Worm (Caenorhabditis elegans) whole organism, L4/young adult: ENCODE data around the gene F54B8.1.

Experiments used
- W03F9.2 ChIP-seq: fragments of 150-350 bp; optimal IDR thresholded peaks from 2 replicates; lab custom pipeline; 2014; ENCODE audit warnings: missing biosample characterization, missing genetic modification characterization
- dao-5 ChIP-seq: sonication (generic microtip); optimal IDR thresholded peaks from 2 replicates; lab custom pipeline; 2016; ENCODE audit warnings: missing genotype, missing genetic modification characterization, moderate library complexity, missing compliant biosample characterization
- him-1 ChIP-seq: sonication (generic microtip); optimal IDR thresholded peaks from 2 replicates; lab custom pipeline; 2016; ENCODE audit warnings: missing genotype, missing genetic modification reagents, missing genetic modification characterization, missing compliant biosample characterization

- no peak for TF ChIP-seq dao-5 (tag; lab: Kevin White, UChicago)
- no peak for TF ChIP-seq him-1 (tag; lab: Kevin White, UChicago)
- no peak for TF ChIP-seq W03F9.2 (tag; lab: Kevin White, UChicago)
These were observed 36.6 kb upstream of the F54B8.1 start for ce11 chrV:15773941-15774340.
